Fruit fly (Drosophila melanogaster) S2 (cell line): ENCODE results near the gene Ubr1.

ENCODE experiments used
- CG8478 ChIP-seq: fragments of >200 bp; optimal IDR thresholded peaks from 2 replicates; lab custom pipeline; 2018
- CTCF ChIP-seq, 2 experiments: fragments of >200 bp; optimal IDR thresholded peaks; 2 replicates each; lab custom pipeline; 2018

dm6 chrX:16930465-16931286 lies 37.8 kb downstream of the Ubr1 start:
- TF ChIP-seq CG8478 = no peak
- no peak for TF ChIP-seq CTCF (optimal IDR thresholded peaks at IDR 0.05; lab: Kevin White, UChicago)
